Worm (Caenorhabditis elegans): Measurements from ENCODE around the gene C07D10.5.

C07D10.5 gene

DNA sequence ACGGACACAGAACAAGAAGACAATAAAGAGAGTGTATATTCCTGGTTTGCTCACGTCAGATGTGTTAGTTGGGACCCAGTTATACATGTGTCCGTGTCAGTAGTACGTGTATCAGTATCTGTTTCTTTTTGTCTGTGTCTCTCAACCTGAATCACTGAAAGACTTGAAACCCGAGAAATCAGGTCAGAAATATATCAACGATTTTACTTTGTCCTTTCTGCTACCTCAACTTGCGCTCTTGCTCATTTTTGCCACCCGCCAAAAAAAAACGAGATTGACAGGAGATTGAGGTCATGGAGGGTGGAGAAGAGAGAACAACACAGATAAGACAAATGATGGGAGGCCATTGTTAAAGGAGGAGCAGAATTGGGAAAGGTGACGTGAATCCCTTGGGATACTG lies 38.2 kb downstream of the C07D10.5 start:
- no peak for TF ChIP-seq ztf-1 (GFP tag; conservative IDR thresholded peaks at IDR 0.05)
- no peak for TF ChIP-seq gmeb-1 (tag; optimal IDR thresholded peaks at IDR 0.05)
- peak; percentile 42 for TF ChIP-seq nhr-129 (tag; optimal IDR thresholded peaks at IDR 0.05)
- TF ChIP-seq unc-39 (tag; optimal IDR thresholded peaks at IDR 0.05) = no peak
- TF ChIP-seq unc-55 (GFP tag; optimal IDR thresholded peaks at IDR 0.05) = no peak

DNA sequence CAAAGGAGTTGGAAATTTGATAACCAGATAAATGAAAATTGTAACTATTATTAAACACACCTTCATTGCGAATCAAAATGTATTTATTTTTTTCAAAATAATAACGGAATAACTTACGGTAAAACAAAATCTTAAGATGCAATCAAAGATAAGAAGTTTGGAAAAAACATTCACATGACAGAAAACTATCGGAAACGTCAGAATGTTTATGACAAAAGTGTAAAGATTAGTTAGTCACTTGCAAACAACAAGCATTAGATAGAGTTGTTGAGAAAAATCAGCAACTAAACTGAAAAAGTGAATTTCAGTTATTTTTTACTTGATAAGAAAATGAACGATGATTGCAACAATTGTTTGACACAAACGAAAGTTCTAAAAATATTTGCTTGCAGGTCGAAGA lies 38.8 kb downstream of the C07D10.5 start:
- TF ChIP-seq peb-1 (tag; optimal IDR thresholded peaks at IDR 0.05) = no peak
- TF ChIP-seq crh-2 (tag; optimal IDR thresholded peaks at IDR 0.05) = peak; percentile 28
- peak; percentile 44 for TF ChIP-seq nhr-129 (tag; optimal IDR thresholded peaks at IDR 0.05)
- TF ChIP-seq nhr-10 (tag; optimal IDR thresholded peaks at IDR 0.05) = no peak
- no peak for TF ChIP-seq lsy-2 (tag; optimal IDR thresholded peaks at IDR 0.05)

DNA sequence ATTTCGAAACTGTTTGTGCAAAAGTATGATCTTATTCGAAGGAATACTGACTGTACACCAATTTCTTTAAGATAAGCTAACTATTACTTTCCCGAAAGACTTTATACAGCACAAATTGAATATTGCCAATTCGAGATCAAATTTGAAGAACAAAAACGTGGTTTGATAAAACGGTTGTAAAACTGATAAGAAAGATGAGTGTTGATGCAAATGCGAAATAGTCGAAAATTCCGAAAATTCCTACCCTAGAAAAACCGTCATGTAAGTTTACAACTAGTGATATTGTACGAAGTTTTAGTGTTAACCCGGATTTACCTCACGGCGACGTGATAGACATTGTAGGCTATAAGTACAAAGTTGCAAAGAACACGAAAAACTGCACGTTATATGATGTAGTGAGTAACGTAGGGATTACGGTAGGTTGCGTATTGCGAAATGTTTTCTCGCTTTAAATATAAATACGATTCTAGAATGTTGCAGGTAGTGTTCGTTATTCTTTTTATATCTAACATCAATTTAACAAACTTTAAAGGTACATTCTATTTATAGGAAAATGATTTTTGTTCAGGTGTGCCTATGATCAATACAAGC lies 39.5 kb downstream of the C07D10.5 start:
- TF ChIP-seq nhr-129 (tag; optimal IDR thresholded peaks at IDR 0.05) (peak; percentile 83), nhr-21 (tag; optimal IDR thresholded peaks at IDR 0.05) (no peak), nhr-11 (tag; optimal IDR thresholded peaks at IDR 0.05) (no peak), lsy-2 (tag; optimal IDR thresholded peaks at IDR 0.05) (peak in 1 of 2 experiments; percentile 62), sma-9 (GFP tag; optimal IDR thresholded peaks at IDR 0.05) (peak; percentile 38), sma-9 (tag; optimal IDR thresholded peaks at IDR 0.05) (no peak), fos-1 (tag; optimal IDR thresholded peaks at IDR 0.05) (peak; percentile 27), unc-62 (GFP tag; optimal IDR thresholded peaks at IDR 0.05) (no peak), crh-2 (tag; optimal IDR thresholded peaks at IDR 0.05) (peak; percentile 38)

DNA sequence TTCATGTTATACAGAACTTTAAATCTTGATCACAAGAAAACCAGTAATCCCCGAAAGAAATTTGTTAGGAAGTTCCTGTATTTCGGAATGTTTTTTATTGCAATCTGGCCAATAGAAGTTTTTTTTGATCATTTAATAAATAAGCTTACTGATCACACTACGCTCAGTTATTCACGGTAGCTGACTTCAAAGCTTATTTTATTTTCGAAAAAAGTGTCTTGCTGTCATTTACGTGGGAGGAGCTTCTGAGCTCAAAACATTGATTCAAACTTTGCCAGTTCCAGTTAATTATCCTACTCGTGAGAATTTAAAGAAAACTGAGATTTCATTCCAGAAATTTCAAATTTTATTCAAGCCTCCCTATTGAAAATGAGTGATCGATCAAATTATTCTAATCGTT lies 51.0 kb downstream of the C07D10.5 start, which contains the start of gene srd-54:
srd-54 (plus strand) TSS at position 301 of the 400 bp plus-strand sequence.
- TF ChIP-seq lin-13 (GFP tag; optimal IDR thresholded peaks at IDR 0.05) = no peak
- TF ChIP-seq ZK546.5 (tag; optimal IDR thresholded peaks at IDR 0.05) = no peak
- TF ChIP-seq egl-27 (tag; optimal IDR thresholded peaks at IDR 0.05) = no peak
- no peak for TF ChIP-seq nhr-6 (tag; optimal IDR thresholded peaks at IDR 0.05)
- TF ChIP-seq nhr-11 (tag; optimal IDR thresholded peaks at IDR 0.05) = no peak
- no peak for TF ChIP-seq blmp-1 (tag; optimal IDR thresholded peaks at IDR 0.05; ENCODE audit: insufficient read depth)
- TF ChIP-seq ztf-1 (GFP tag; conservative IDR thresholded peaks at IDR 0.05) = no peak
- TF ChIP-seq unc-39 (tag; optimal IDR thresholded peaks at IDR 0.05) = no peak
- TF ChIP-seq ama-1 (optimal IDR thresholded peaks at IDR 0.05) = no peak
- TF ChIP-seq snpc-4 (tag; optimal IDR thresholded peaks at IDR 0.05) = no peak
- no peak for TF ChIP-seq nhr-12 (tag; optimal IDR thresholded peaks at IDR 0.05)
- TF ChIP-seq aly-2 (tag; optimal IDR thresholded peaks at IDR 0.05) = no peak
- TF ChIP-seq lin-11 (tag; optimal IDR thresholded peaks at IDR 0.05) = no peak
- no peak for TF ChIP-seq ceh-16 (tag; optimal IDR thresholded peaks at IDR 0.05)
- no peak for TF ChIP-seq sma-3 (GFP tag; optimal IDR thresholded peaks at IDR 0.05)
- no peak for TF ChIP-seq ztf-4 (tag; optimal IDR thresholded peaks at IDR 0.05)
- TF ChIP-seq peb-1 (tag; optimal IDR thresholded peaks at IDR 0.05) = no peak
- no peak for TF ChIP-seq elt-3 (tag; optimal IDR thresholded peaks at IDR 0.05)
